Worm (Caenorhabditis elegans) whole organism, L2 larva: Measurements from ENCODE around the gene F55C10.5.

Source experiments
- unc-62 ChIP-seq: fragments of 150-350 bp; optimal IDR thresholded peaks from 2 replicates; lab custom pipeline; 2014; ENCODE audit warnings: missing biosample characterization, missing genetic modification reagents, missing genetic modification characterization
- zag-1 ChIP-seq: fragments of 150-350 bp; optimal IDR thresholded peaks from 2 replicates; lab custom pipeline; 2014; ENCODE audit warnings: missing biosample characterization, missing genetic modification characterization
- ztf-1 ChIP-seq: fragments of 200-800 bp; sonication (Bioruptor generic); conservative IDR thresholded peaks from 2 replicates; pipeline ENCODE4 v1.3.6; 2022; ENCODE audit warnings: missing genetic modification characterization, missing compliant biosample characterization

DNA sequence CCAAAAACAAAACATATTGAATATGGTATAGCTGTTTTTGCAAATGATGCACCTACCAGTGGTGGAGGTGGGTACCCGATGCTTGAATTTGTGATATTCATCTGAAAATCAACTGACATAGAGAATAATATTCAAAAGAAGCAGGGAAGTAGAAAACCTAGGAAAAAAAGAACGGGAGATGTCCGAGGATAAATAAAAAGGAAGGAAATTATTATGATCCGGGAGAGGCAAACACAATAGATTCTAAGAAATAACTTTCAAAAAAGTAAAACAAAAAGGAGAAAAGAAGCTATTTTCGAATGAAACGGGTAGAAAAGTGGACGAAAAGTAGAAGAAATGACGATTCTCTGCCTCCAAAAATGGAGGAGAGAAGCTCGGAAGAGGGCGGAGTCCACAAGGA lies 30.0 kb upstream of the F55C10.5 start, which contains the start of gene npr-25:
- TF ChIP-seq unc-62 (GFP tag; lab: Kevin White, UChicago) (no peak), ztf-1 (GFP tag; lab: Robert Waterston, UW) (no peak), zag-1 (no peak)
